Fruit fly (Drosophila melanogaster): ENCODE results near the gene cmpy.
A peak's percentile ranks its signal among the peaks of the same experiment; 100 is the strongest.

Gene cmpy

dm6 chr3L:20688194-20688785 lies 30.7 kb downstream of the cmpy start (continued):
- TF ChIP-seq ss (GFP tag; optimal IDR thresholded peaks at IDR 0.05) (peak in 1 of 2 experiments; percentile 96), lz (GFP tag; optimal IDR thresholded peaks at IDR 0.05) (peak; percentile 47), acj6 (GFP tag; optimal IDR thresholded peaks at IDR 0.05) (peak; percentile 8), Met (GFP tag; optimal IDR thresholded peaks at IDR 0.05) (peak; percentile 41), CG6808 (GFP tag; optimal IDR thresholded peaks at IDR 0.05) (no peak), CG7368 (GFP tag; optimal IDR thresholded peaks at IDR 0.05) (no peak), dsx (GFP tag; optimal IDR thresholded peaks at IDR 0.05; ENCODE audit: poor library complexity, severe bottlenecking) (peak; percentile 14), CG4318 (GFP tag; optimal IDR thresholded peaks at IDR 0.05) (no peak), Smox (GFP tag; optimal IDR thresholded peaks at IDR 0.05) (peak; percentile 45), CG9139 (GFP tag; optimal IDR thresholded peaks at IDR 0.05) (peak; percentile 13), topi (GFP tag; optimal IDR thresholded peaks at IDR 0.05) (peak; percentile 36)

dm6 chr3L:20687134-20687787 lies 31.7 kb downstream of the cmpy start:
- TF ChIP-seq CG4318 (GFP tag; optimal IDR thresholded peaks at IDR 0.05), result no peak
- no peak for TF ChIP-seq CG15336 (GFP tag; IDR thresholded peaks at IDR 0.05)
- no peak for TF ChIP-seq CG6808 (GFP tag; optimal IDR thresholded peaks at IDR 0.05)
- no peak for TF ChIP-seq dac (GFP tag; optimal IDR thresholded peaks at IDR 0.05)
- no peak for TF ChIP-seq acj6 (GFP tag; optimal IDR thresholded peaks at IDR 0.05)
- TF ChIP-seq Hr38 (GFP tag; optimal IDR thresholded peaks at IDR 0.05), result no peak
- TF ChIP-seq CG6792 (GFP tag; optimal IDR thresholded peaks at IDR 0.05), result no peak
- TF ChIP-seq CG6163 (GFP tag; IDR thresholded peaks at IDR 0.05), result no peak
- peak; percentile 24 for TF ChIP-seq CG10631 (GFP tag; optimal IDR thresholded peaks at IDR 0.05)
- TF ChIP-seq Sox15 (GFP tag; optimal IDR thresholded peaks at IDR 0.05), result no peak
- no peak for TF ChIP-seq pdm3 (GFP tag; optimal IDR thresholded peaks at IDR 0.05)
- no peak for TF ChIP-seq CG16779 (tag; optimal IDR thresholded peaks at IDR 0.05)
- TF ChIP-seq Hr4 (GFP tag; optimal IDR thresholded peaks at IDR 0.05), result no peak
- no peak for TF ChIP-seq CG34406 (GFP tag; optimal IDR thresholded peaks at IDR 0.05)
- peak; percentile 31 for TF ChIP-seq esn (GFP tag; optimal IDR thresholded peaks at IDR 0.05)
- peak; percentile 20 for TF ChIP-seq Hr39 (GFP tag; optimal IDR thresholded peaks at IDR 0.05)
- no peak for TF ChIP-seq Lpt (GFP tag; optimal IDR thresholded peaks at IDR 0.05)
- peak; percentile 28 for TF ChIP-seq CG31627 (GFP tag; optimal IDR thresholded peaks at IDR 0.05)
- TF ChIP-seq CG3919 (GFP tag; optimal IDR thresholded peaks at IDR 0.05), result no peak
- TF ChIP-seq vri (GFP tag; optimal IDR thresholded peaks at IDR 0.05), result no peak
- peak; percentile 29 for TF ChIP-seq Eip78C (GFP tag)
- peak; percentile 5 for TF ChIP-seq Sox14 (GFP tag; optimal IDR thresholded peaks at IDR 0.05)
- TF ChIP-seq Ets21C (GFP tag; optimal IDR thresholded peaks at IDR 0.05), result no peak
- no peak for TF ChIP-seq Eip75B (GFP tag; optimal IDR thresholded peaks at IDR 0.05)
- no peak for TF ChIP-seq CG11902 (GFP tag; optimal IDR thresholded peaks at IDR 0.05)
- TF ChIP-seq ss (GFP tag; optimal IDR thresholded peaks at IDR 0.05), result no peak
- peak; percentile 30 for TF ChIP-seq Met (GFP tag; optimal IDR thresholded peaks at IDR 0.05)
- no peak for TF ChIP-seq fkh (GFP tag; optimal IDR thresholded peaks at IDR 0.05)
- no peak for TF ChIP-seq CG3032 (tag; optimal IDR thresholded peaks at IDR 0.05)
- TF ChIP-seq CG1621 (tag; optimal IDR thresholded peaks at IDR 0.05), result no peak
- no peak for TF ChIP-seq cyc (GFP tag; optimal IDR thresholded peaks at IDR 0.05)
- TF ChIP-seq CG8319 (GFP tag; optimal IDR thresholded peaks at IDR 0.05), result no peak
- TF ChIP-seq OdsH (GFP tag; optimal IDR thresholded peaks at IDR 0.05), result no peak
- TF ChIP-seq topi (GFP tag; optimal IDR thresholded peaks at IDR 0.05), result peak; percentile 32
- no peak for TF ChIP-seq net (GFP tag; optimal IDR thresholded peaks at IDR 0.05)
- TF ChIP-seq CG8119 (GFP tag; IDR thresholded peaks at IDR 0.05), result no peak
- no peak for TF ChIP-seq CG32006 (GFP tag; optimal IDR thresholded peaks at IDR 0.05)
- no peak for TF ChIP-seq CG10669 (GFP tag; optimal IDR thresholded peaks at IDR 0.05)
- no peak for TF ChIP-seq Blimp-1 (GFP tag; optimal IDR thresholded peaks at IDR 0.05)
- no peak for TF ChIP-seq CG7368 (GFP tag; optimal IDR thresholded peaks at IDR 0.05)
- peak; percentile 1 for TF ChIP-seq achi (GFP tag; optimal IDR thresholded peaks at IDR 0.05)
- no peak for TF ChIP-seq CG6854 (GFP tag; optimal IDR thresholded peaks at IDR 0.05)
- no peak for TF ChIP-seq CG11762 (GFP tag; optimal IDR thresholded peaks at IDR 0.05; ENCODE audit: insufficient read depth)
- TF ChIP-seq fd59A (GFP tag; optimal IDR thresholded peaks at IDR 0.05), result no peak
- peak; percentile 18 for TF ChIP-seq lz (GFP tag; optimal IDR thresholded peaks at IDR 0.05)
